Worm (Caenorhabditis elegans) whole organism, mixed stage, embryonic: ENCODE results near the gene C16D2.1.

Experiments used
- ceh-39 ChIP-seq: fragments of 150-350 bp; optimal IDR thresholded peaks from 2 replicates; lab custom pipeline; 2014; ENCODE audit warnings: missing biosample characterization, missing genetic modification characterization
- lin-13 ChIP-seq: fragments of 150-350 bp; optimal IDR thresholded peaks from 2 replicates; lab custom pipeline; 2014; ENCODE audit warnings: missing biosample characterization, missing genetic modification characterization
- lin-32 ChIP-seq: fragments of 200-800 bp; sonication (Bioruptor generic); optimal IDR thresholded peaks from 2 replicates; lab custom pipeline; 2018; ENCODE audit warnings: mild to moderate bottlenecking, missing genetic modification characterization, missing compliant biosample characterization
- lsy-2 ChIP-seq: fragments of 150-350 bp; optimal IDR thresholded peaks from 2 replicates; lab custom pipeline; 2014; ENCODE audit warnings: missing biosample characterization, missing genetic modification characterization
- nhr-237 ChIP-seq: fragments of 150-350 bp; optimal IDR thresholded peaks from 2 replicates; lab custom pipeline; 2014; ENCODE audit warnings: missing biosample characterization, missing genetic modification characterization
- snpc-4 ChIP-seq: fragments of 150-350 bp; optimal IDR thresholded peaks from 2 replicates; lab custom pipeline; 2014; ENCODE audit warnings: missing biosample characterization, missing genetic modification characterization
- unc-39 ChIP-seq: fragments of 150-350 bp; optimal IDR thresholded peaks from 2 replicates; lab custom pipeline; 2014; ENCODE audit warnings: missing biosample characterization, missing genetic modification characterization
- unc-62 ChIP-seq: fragments of 150-350 bp; optimal IDR thresholded peaks from 2 replicates; lab custom pipeline; 2014; ENCODE audit warnings: missing biosample characterization, missing genetic modification reagents, missing genetic modification characterization

DNA sequence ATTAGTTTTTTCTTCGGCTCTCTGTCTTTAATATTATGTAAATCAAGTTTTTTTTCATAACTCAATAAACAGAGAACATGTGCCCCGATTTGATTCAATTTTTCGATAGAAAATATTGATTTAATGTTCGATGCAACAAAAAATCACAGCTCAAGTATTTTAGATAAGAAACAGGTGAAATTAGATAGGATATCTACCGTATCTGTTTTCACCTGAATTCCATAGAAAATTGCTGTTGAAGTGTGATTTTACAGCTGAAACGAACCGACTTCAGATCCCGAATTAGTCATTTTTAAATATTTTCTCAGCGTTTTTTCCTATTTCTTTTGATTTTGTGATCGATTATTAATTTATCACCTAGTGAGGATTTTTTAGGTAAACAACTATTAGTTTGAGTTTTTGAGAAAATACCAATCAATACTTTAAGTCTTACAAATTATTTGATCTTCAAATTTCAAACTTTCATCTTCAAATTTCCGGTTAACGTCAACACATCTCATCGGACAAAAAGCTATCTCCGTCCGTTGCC, 7.8 kb downstream of the C16D2.1 start, which contains the start of gene Y9C2UA.1:
- TF ChIP-seq unc-39 (tag; lab: Kevin White, UChicago) = no peak
- TF ChIP-seq nhr-237 (tag; lab: Kevin White, UChicago) = no peak
- no peak for TF ChIP-seq unc-62 (GFP tag; lab: Kevin White, UChicago)
- TF ChIP-seq ceh-39 (tag; lab: Kevin White, UChicago) = no peak
- no peak for TF ChIP-seq lin-13 (tag; lab: Kevin White, UChicago)
- TF ChIP-seq lsy-2 (tag; lab: Kevin White, UChicago) = no peak
- no peak for TF ChIP-seq snpc-4
- TF ChIP-seq lin-32 (GFP tag; lab: Kevin White, UChicago) = no peak
